Worm (Caenorhabditis elegans) whole organism, mixed stage, embryonic: Measurements from ENCODE around the gene T23F2.4.
A peak's percentile ranks its signal among the peaks of the same experiment; 100 is the strongest.

Experiments
- M03D4.4 ChIP-seq: sonication (generic microtip); optimal IDR thresholded peaks from 2 replicates; lab custom pipeline; 2017; ENCODE audit warnings: mild to moderate bottlenecking, missing genetic modification characterization, missing compliant biosample characterization
- blmp-1 ChIP-seq: fragments of 150-350 bp; optimal IDR thresholded peaks from 2 replicates; lab custom pipeline; 2014; ENCODE audit warnings: missing biosample characterization, missing genetic modification characterization
- ceh-39 ChIP-seq: fragments of 150-350 bp; optimal IDR thresholded peaks from 2 replicates; lab custom pipeline; 2014; ENCODE audit warnings: missing biosample characterization, missing genetic modification characterization
- ceh-83 ChIP-seq: fragments of 200-800 bp; sonication (Bioruptor generic); optimal IDR thresholded peaks from 2 replicates; lab custom pipeline; 2018; ENCODE audit warnings: mild to moderate bottlenecking, missing genetic modification characterization, missing compliant biosample characterization
- elt-1 ChIP-seq: sonication (generic microtip); optimal IDR thresholded peaks from 2 replicates; lab custom pipeline; 2017; ENCODE audit warnings: missing genetic modification characterization, mild to moderate bottlenecking, missing compliant biosample characterization, antibody characterized with exemption, moderate library complexity, borderline replicate concordance; ENCODE audit not compliant: insufficient read depth
- elt-3 ChIP-seq: fragments of 150-350 bp; optimal IDR thresholded peaks from 2 replicates; lab custom pipeline; 2014; ENCODE audit warnings: missing biosample characterization, missing genetic modification characterization
- flh-1 ChIP-seq: fragments of 200-800 bp; sonication (Bioruptor generic); optimal IDR thresholded peaks from 2 replicates; lab custom pipeline; 2018; ENCODE audit warnings: mild to moderate bottlenecking, missing genetic modification characterization, moderate library complexity, missing compliant biosample characterization
- ham-2 ChIP-seq: fragments of 200-800 bp; sonication (Bioruptor generic); optimal IDR thresholded peaks from 2 replicates; lab custom pipeline; 2018; ENCODE audit warnings: mild to moderate bottlenecking, missing genetic modification characterization, missing compliant biosample characterization
- hlh-1 ChIP-seq: fragments of 150-350 bp; optimal IDR thresholded peaks from 2 replicates; lab custom pipeline; 2014; ENCODE audit warnings: missing biosample characterization, missing genetic modification reagents, missing genetic modification characterization
- lin-32 ChIP-seq: fragments of 200-800 bp; sonication (Bioruptor generic); optimal IDR thresholded peaks from 2 replicates; lab custom pipeline; 2018; ENCODE audit warnings: mild to moderate bottlenecking, missing genetic modification characterization, missing compliant biosample characterization
- mab-5 ChIP-seq: fragments of 150-350 bp; optimal IDR thresholded peaks from 2 replicates; lab custom pipeline; 2014; ENCODE audit warnings: missing biosample characterization, missing genetic modification characterization
- mep-1 ChIP-seq: fragments of 150-350 bp; optimal IDR thresholded peaks from 2 replicates; lab custom pipeline; 2017; ENCODE audit warnings: missing biosample characterization, missing genetic modification reagents, missing genetic modification characterization, inconsistent platforms
- mls-2 ChIP-seq: sonication (generic microtip); optimal IDR thresholded peaks from 2 replicates; lab custom pipeline; 2016; ENCODE audit warnings: mild to moderate bottlenecking, missing genetic modification characterization, moderate library complexity, missing compliant biosample characterization
- nhr-12 ChIP-seq: fragments of 150-350 bp; optimal IDR thresholded peaks from 2 replicates; lab custom pipeline; 2014; ENCODE audit warnings: missing biosample characterization, missing genetic modification characterization
- nhr-2 ChIP-seq: fragments of 150-350 bp; optimal IDR thresholded peaks from 2 replicates; lab custom pipeline; 2014; ENCODE audit warnings: missing biosample characterization, missing genetic modification characterization
- nhr-28 ChIP-seq: fragments of 150-350 bp; optimal IDR thresholded peaks from 2 replicates; lab custom pipeline; 2014; ENCODE audit warnings: missing biosample characterization, missing genetic modification characterization
- nhr-76 ChIP-seq: sonication (generic microtip); optimal IDR thresholded peaks from 2 replicates; lab custom pipeline; 2017; ENCODE audit warnings: missing biosample characterization, missing genetic modification characterization
- sem-2 ChIP-seq: fragments of 200-800 bp; sonication (Bioruptor generic); optimal IDR thresholded peaks from 2 replicates; lab custom pipeline; 2018; ENCODE audit warnings: mild to moderate bottlenecking, missing genetic modification characterization, missing compliant biosample characterization
- sptf-1 ChIP-seq: sonication (generic microtip); optimal IDR thresholded peaks from 2 replicates; lab custom pipeline; 2017; ENCODE audit warnings: mild to moderate bottlenecking, missing genetic modification characterization, moderate library complexity, missing compliant biosample characterization
- tbx-8 ChIP-seq: fragments of 200-800 bp; sonication (Bioruptor generic); optimal IDR thresholded peaks from 2 replicates; lab custom pipeline; 2018; ENCODE audit warnings: mild to moderate bottlenecking, missing genetic modification characterization, moderate library complexity, missing compliant biosample characterization
- unc-120 ChIP-seq: sonication (generic microtip); optimal IDR thresholded peaks from 2 replicates; lab custom pipeline; 2017; ENCODE audit warnings: missing genetic modification characterization, missing compliant biosample characterization; ENCODE audit not compliant: poor library complexity, severe bottlenecking
- unc-62 ChIP-seq: fragments of 150-350 bp; optimal IDR thresholded peaks from 2 replicates; lab custom pipeline; 2014; ENCODE audit warnings: missing biosample characterization, missing genetic modification reagents, missing genetic modification characterization
- ztf-11 ChIP-seq: fragments of 150-350 bp; optimal IDR thresholded peaks from 2 replicates; lab custom pipeline; 2014; ENCODE audit warnings: missing biosample characterization, missing genetic modification characterization

T23F2.4 gene

ce11 chrX:5470111-5470745 is 44.7 kb downstream of the T23F2.4 start:
- TF ChIP-seq elt-1: peak; percentile 40
- TF ChIP-seq mep-1 (tag; lab: Kevin White, UChicago): no peak

- TF ChIP-seq unc-62 (GFP tag; lab: Kevin White, UChicago): no peak
- no peak for TF ChIP-seq M03D4.4 (tag; lab: Kevin White, UChicago)
- no peak for TF ChIP-seq tbx-8
- TF ChIP-seq mab-5 (tag; lab: Kevin White, UChicago): no peak
- no peak for TF ChIP-seq sptf-1 (tag; lab: Kevin White, UChicago)
- no peak for TF ChIP-seq mep-1 (tag; lab: Kevin White, UChicago)
- no peak for TF ChIP-seq nhr-76 (tag; lab: Kevin White, UChicago)
- TF ChIP-seq ceh-39 (tag; lab: Kevin White, UChicago): no peak
- no peak for TF ChIP-seq blmp-1 (tag; lab: Kevin White, UChicago)
- TF ChIP-seq elt-1: no peak
- TF ChIP-seq mls-2 (tag; lab: Kevin White, UChicago): no peak
- TF ChIP-seq elt-3 (tag; lab: Kevin White, UChicago): no peak
Observed at ce11 chrX:5467820-5468270, 47.0 kb downstream of the T23F2.4 start, which contains the start of gene dpyd-1. dpyd-1 (plus strand) TSS chrX:5467870.

- TF ChIP-seq hlh-1 (tag; lab: Kevin White, UChicago) (no peak), ceh-83 (GFP tag; lab: Kevin White, UChicago) (no peak), ztf-11 (tag; lab: Kevin White, UChicago) (no peak), mls-2 (tag; lab: Kevin White, UChicago) (no peak), sptf-1 (tag; lab: Kevin White, UChicago) (no peak), sem-2 (GFP tag; lab: Kevin White, UChicago) (no peak), unc-120 (tag; lab: Kevin White, UChicago) (no peak)
Observed at ce11 chrX:5467308-5467707, 47.6 kb downstream of the T23F2.4 start.

- no peak for TF ChIP-seq nhr-12 (tag; lab: Kevin White, UChicago)
- TF ChIP-seq lin-32 (GFP tag; lab: Kevin White, UChicago): no peak
- no peak for TF ChIP-seq nhr-2
- no peak for TF ChIP-seq flh-1 (GFP tag; lab: Kevin White, UChicago)
- no peak for TF ChIP-seq nhr-28 (tag; lab: Kevin White, UChicago)
- TF ChIP-seq hlh-1 (tag; lab: Kevin White, UChicago): no peak
- no peak for TF ChIP-seq mep-1 (tag; lab: Kevin White, UChicago)
- TF ChIP-seq ztf-11 (tag; lab: Kevin White, UChicago): no peak
Observed at ce11 chrX:5466149-5466548, 48.7 kb downstream of the T23F2.4 start.

ce11 chrX:5465631-5466030 is 49.3 kb downstream of the T23F2.4 start:
- TF ChIP-seq ham-2: no peak
